Fruit fly (Drosophila melanogaster) whole organism, embryonic: ENCODE data around the gene CG33640.

Experiments
- ATbp ChIP-seq: fragments of 200-800 bp; sonication (Bioruptor generic); optimal IDR thresholded peaks from 2 replicates; lab custom pipeline; 2017; ENCODE audit warnings: missing biosample characterization, mild to moderate bottlenecking, missing genetic modification characterization, missing genetic modification reagents
- B-H2 ChIP-seq: fragments of 200-800 bp; sonication (Bioruptor generic); optimal IDR thresholded peaks from 2 replicates; lab custom pipeline; 2018; ENCODE audit warnings: missing biosample characterization, mild to moderate bottlenecking, missing genetic modification characterization
- CG10431 ChIP-seq: fragments of 200-800 bp; sonication (Bioruptor generic); optimal IDR thresholded peaks from 3 replicates; lab custom pipeline; 2018; ENCODE audit warnings: missing biosample characterization, mild to moderate bottlenecking, missing genetic modification characterization
- CG10979 ChIP-seq: fragments of 200-800 bp; sonication (Bioruptor generic); optimal IDR thresholded peaks from 2 replicates; lab custom pipeline; 2018; ENCODE audit warnings: missing biosample characterization, mild to moderate bottlenecking, missing genetic modification characterization, moderate library complexity
- CG12744 ChIP-seq: fragments of 200-800 bp; sonication (Bioruptor generic); optimal IDR thresholded peaks from 2 replicates; lab custom pipeline; 2016; ENCODE audit warnings: missing biosample characterization, missing genetic modification characterization
- CG1603 ChIP-seq: fragments of 200-800 bp; sonication (Bioruptor generic); optimal IDR thresholded peaks from 2 replicates; lab custom pipeline; 2019; ENCODE audit warnings: missing biosample characterization, mild to moderate bottlenecking, missing genetic modification characterization, moderate library complexity
- CG17829 ChIP-seq: fragments of 200-800 bp; optimal IDR thresholded peaks from 2 replicates; lab custom pipeline; 2019; ENCODE audit warnings: missing biosample characterization, mild to moderate bottlenecking, missing genetic modification characterization, moderate library complexity
- CG2120 ChIP-seq: fragments of 200-800 bp; sonication (Bioruptor generic); optimal IDR thresholded peaks from 3 replicates; lab custom pipeline; 2016; ENCODE audit warnings: missing biosample characterization, missing genetic modification characterization
- CG2202 ChIP-seq: fragments of 200-800 bp; sonication (Bioruptor generic); optimal IDR thresholded peaks from 2 replicates; lab custom pipeline; 2018; ENCODE audit warnings: missing biosample characterization, mild to moderate bottlenecking, missing genetic modification characterization
- CG3163 ChIP-seq: fragments of 200-800 bp; sonication (Bioruptor generic); optimal IDR thresholded peaks from 3 replicates; lab custom pipeline; 2016; ENCODE audit warnings: missing biosample characterization, missing genetic modification characterization
- CG3281 ChIP-seq: fragments of 200-800 bp; sonication (Bioruptor generic); optimal IDR thresholded peaks from 3 replicates; lab custom pipeline; 2017; ENCODE audit warnings: missing biosample characterization, mild to moderate bottlenecking, missing genetic modification characterization
- CG33557 ChIP-seq: fragments of 200-800 bp; sonication (Bioruptor generic); optimal IDR thresholded peaks from 2 replicates; lab custom pipeline; 2019; ENCODE audit warnings: missing biosample characterization, mild to moderate bottlenecking, missing genetic modification characterization, moderate library complexity
- CG34224 ChIP-seq: fragments of 200-800 bp; sonication (Bioruptor generic); IDR thresholded peaks from 3 replicates; pipeline ENCODE4 v1.3.6; 2022; ENCODE audit warnings: missing biosample characterization, missing genetic modification characterization; ENCODE audit not compliant: partially characterized antibody
- CG43689 ChIP-seq: fragments of 200-800 bp; sonication (Bioruptor generic); IDR thresholded peaks from 2 replicates; pipeline ENCODE4 v1.3.6; 2022; ENCODE audit warnings: missing biosample characterization, missing genetic modification characterization
- CG8290 ChIP-seq, 3 experiments: fragments of 200-800 bp; sonication (Bioruptor generic); optimal IDR thresholded peaks; 2 replicates each; lab custom pipeline; 2016 to 2019; ENCODE audit warnings: missing biosample characterization in 3 of 3, missing genetic modification characterization in 3 of 3, mild to moderate bottlenecking in 2 of 3, moderate library complexity in 1 of 3
- CG8765 ChIP-seq: fragments of 200-800 bp; sonication (Bioruptor generic); IDR thresholded peaks from 2 replicates; pipeline ENCODE4 v1.3.6; 2022; ENCODE audit warnings: missing biosample characterization, missing genetic modification characterization
- CG8924 ChIP-seq: fragments of 200-800 bp; optimal IDR thresholded peaks from 3 replicates; lab custom pipeline; 2019; ENCODE audit warnings: missing biosample characterization, mild to moderate bottlenecking, missing genetic modification characterization, moderate library complexity
- CTCF ChIP-seq: fragments of 200-800 bp; sonication (Bioruptor generic); optimal IDR thresholded peaks from 2 replicates; lab custom pipeline; 2017; ENCODE audit warnings: missing biosample characterization, mild to moderate bottlenecking, missing genetic modification characterization, moderate library complexity
- Gug ChIP-seq: fragments of 200-800 bp; sonication (Bioruptor generic); IDR thresholded peaks from 4 replicates; pipeline ENCODE4 v1.3.6; 2022; ENCODE audit warnings: missing biosample characterization, missing genetic modification characterization
- HHEX ChIP-seq: fragments of 200-800 bp; sonication (Bioruptor generic); optimal IDR thresholded peaks from 3 replicates; lab custom pipeline; 2017; ENCODE audit warnings: missing biosample characterization, mild to moderate bottlenecking, missing genetic modification characterization, missing genetic modification reagents
- Hr39 ChIP-seq: fragments of >200 bp; optimal IDR thresholded peaks from 2 replicates; lab custom pipeline; 2017
- Mad ChIP-seq: fragments of 200-800 bp; sonication (Bioruptor generic); optimal IDR thresholded peaks from 2 replicates; lab custom pipeline; 2016; ENCODE audit warnings: missing biosample characterization, missing genetic modification characterization
- Med ChIP-seq: fragments of 200-800 bp; sonication (Bioruptor generic); peaks from one replicate; lab custom pipeline; 2016; ENCODE audit warnings: missing biosample characterization, missing genetic modification characterization, mild to moderate bottlenecking, inconsistent platforms, moderate library complexity
- Nf-YC ChIP-seq: fragments of 200-800 bp; optimal IDR thresholded peaks from 3 replicates; lab custom pipeline; 2019; ENCODE audit warnings: missing biosample characterization, mild to moderate bottlenecking, missing genetic modification characterization, moderate library complexity
- TFAM ChIP-seq: fragments of 200-800 bp; sonication (Bioruptor generic); optimal IDR thresholded peaks from 2 replicates; lab custom pipeline; 2017; ENCODE audit warnings: missing biosample characterization, missing genetic modification characterization, inconsistent platforms
- btn ChIP-seq: fragments of 200-800 bp; sonication (Bioruptor generic); optimal IDR thresholded peaks from 2 replicates; lab custom pipeline; 2016; ENCODE audit warnings: missing biosample characterization, missing genetic modification characterization
- chm ChIP-seq: fragments of 200-800 bp; sonication (Bioruptor generic); IDR thresholded peaks from 2 replicates; pipeline ENCODE4 v1.3.6; 2022; ENCODE audit warnings: missing biosample characterization, missing genetic modification characterization
- crol ChIP-seq: fragments of 200-800 bp; sonication (Bioruptor generic); IDR thresholded peaks from 2 replicates; pipeline ENCODE4 v1.3.6; 2022; ENCODE audit warnings: missing biosample characterization, missing genetic modification characterization
- cwo ChIP-seq: fragments of 200-800 bp; sonication (Bioruptor generic); optimal IDR thresholded peaks from 3 replicates; lab custom pipeline; 2017; ENCODE audit warnings: missing biosample characterization, missing genetic modification characterization, mild to moderate bottlenecking, moderate library complexity, missing genetic modification reagents
- dm ChIP-seq: fragments of 200-800 bp; sonication (Bioruptor generic); optimal IDR thresholded peaks from 3 replicates; lab custom pipeline; 2016; ENCODE audit warnings: missing biosample characterization, missing genetic modification characterization
- dmrt99B ChIP-seq: fragments of 200-800 bp; sonication (Bioruptor generic); optimal IDR thresholded peaks from 2 replicates; lab custom pipeline; 2018; ENCODE audit warnings: missing biosample characterization, mild to moderate bottlenecking, missing genetic modification characterization, moderate library complexity
- fru ChIP-seq: fragments of >200 bp; optimal IDR thresholded peaks from 2 replicates; lab custom pipeline; 2017
- gcm ChIP-seq: fragments of 200-800 bp; sonication (Bioruptor generic); optimal IDR thresholded peaks from 2 replicates; lab custom pipeline; 2019; ENCODE audit warnings: missing biosample characterization, mild to moderate bottlenecking, missing genetic modification characterization, moderate library complexity
- gfzf ChIP-seq: fragments of 200-800 bp; sonication (Bioruptor generic); optimal IDR thresholded peaks from 2 replicates; lab custom pipeline; 2016; ENCODE audit warnings: missing biosample characterization, mild to moderate bottlenecking, missing genetic modification characterization, moderate library complexity
- hb ChIP-seq: fragments of 200-800 bp; sonication (Bioruptor generic); IDR thresholded peaks from 3 replicates; pipeline ENCODE4 v1.3.6; 2022; ENCODE audit warnings: missing biosample characterization, missing genetic modification characterization; ENCODE audit not compliant: partially characterized antibody
- hth ChIP-seq: fragments of >200 bp; optimal IDR thresholded peaks from 2 replicates; lab custom pipeline; 2017; ENCODE audit warnings: inconsistent platforms
- lov ChIP-seq, 2 experiments: fragments of 200-800 bp in 1 of 2; fragments of >200 bp in 1 of 2; sonication (Bioruptor generic) in 1 of 2; IDR thresholded peaks in 1 of 2; optimal IDR thresholded peaks in 1 of 2; 2 replicates in 1 of 2; 3 replicates in 1 of 2; pipeline versions ENCODE4 v1.3.6 to Lab custom; 2017 to 2022; ENCODE audit warnings: missing biosample characterization in 1 of 2, missing genetic modification characterization in 1 of 2
- luna ChIP-seq: fragments of 200-800 bp; sonication (Bioruptor generic); optimal IDR thresholded peaks from 2 replicates; lab custom pipeline; 2016; ENCODE audit warnings: missing biosample characterization, missing genetic modification characterization
- p53 ChIP-seq: fragments of 200-800 bp; sonication (Bioruptor generic); optimal IDR thresholded peaks from 2 replicates; lab custom pipeline; 2016; ENCODE audit warnings: missing biosample characterization, missing genetic modification characterization
- pfk ChIP-seq: fragments of 200-800 bp; sonication (Bioruptor generic); optimal IDR thresholded peaks from 2 replicates; lab custom pipeline; 2018; ENCODE audit warnings: missing biosample characterization, mild to moderate bottlenecking, missing genetic modification characterization, moderate library complexity
- pzg ChIP-seq: fragments of 200-800 bp; sonication (Bioruptor generic); optimal IDR thresholded peaks from 3 replicates; lab custom pipeline; 2018; ENCODE audit warnings: missing biosample characterization, mild to moderate bottlenecking, missing genetic modification characterization, moderate library complexity
- sc ChIP-seq, 3 experiments: fragments of >200 bp in 2 of 3; fragments of 200-800 bp in 1 of 3; sonication (Bioruptor generic) in 1 of 3; optimal IDR thresholded peaks; 2 replicates in 2 of 3; 3 replicates in 1 of 3; lab custom pipeline; 2017; ENCODE audit warnings: mild to moderate bottlenecking in 1 of 3, missing biosample characterization in 1 of 3, missing genetic modification characterization in 1 of 3, missing genetic modification reagents in 1 of 3
- slou ChIP-seq: fragments of 200-800 bp; sonication (Bioruptor generic); optimal IDR thresholded peaks from 3 replicates; lab custom pipeline; 2016; ENCODE audit warnings: missing biosample characterization, missing genetic modification characterization
- sr ChIP-seq: fragments of 200-800 bp; sonication (Bioruptor generic); IDR thresholded peaks from 3 replicates; pipeline ENCODE4 v1.3.6; 2022; ENCODE audit warnings: missing biosample characterization, missing genetic modification characterization
- sug ChIP-seq: fragments of 200-800 bp; optimal IDR thresholded peaks from 2 replicates; lab custom pipeline; 2019; ENCODE audit warnings: missing biosample characterization, mild to moderate bottlenecking, missing genetic modification characterization, moderate library complexity
- tup ChIP-seq: fragments of 200-800 bp; sonication (Bioruptor generic); optimal IDR thresholded peaks from 2 replicates; lab custom pipeline; 2016; ENCODE audit warnings: missing biosample characterization, mild to moderate bottlenecking, missing genetic modification characterization, moderate library complexity
- vfl ChIP-seq: fragments of 200-800 bp; sonication (Bioruptor generic); optimal IDR thresholded peaks from 2 replicates; lab custom pipeline; 2016; ENCODE audit warnings: missing biosample characterization, missing genetic modification characterization
- wor ChIP-seq: fragments of 200-800 bp; sonication (Bioruptor generic); IDR thresholded peaks from 2 replicates; pipeline ENCODE4 v1.3.6; 2022; ENCODE audit warnings: missing biosample characterization, missing genetic modification characterization

The CG33640 gene

dm6 chr2L:13548786-13549780 is 21.4 kb downstream of the CG33640 start, which contains the start of gene B4 (continued):
- TF ChIP-seq lov (optimal IDR thresholded peaks at IDR 0.05; lab: Kevin White, UChicago) (no peak), lov (GFP tag; IDR thresholded peaks at IDR 0.05; lab: Robert Waterston, UW) (no peak; the same call in 2 of the 3 replicates), cwo (GFP tag; lab: Kevin White, UChicago) (peak; percentile 91), CG3281 (GFP tag; lab: Kevin White, UChicago) (peak; percentile 20), gcm (GFP tag; lab: Kevin White, UChicago) (peak; percentile 31), fru (lab: Kevin White, UChicago) (no peak), CG8290 (GFP tag; optimal IDR thresholded peaks at IDR 0.05; lab: Kevin White, UChicago) (no peak), CG8290 (tag; optimal IDR thresholded peaks at IDR 0.05; lab: Kevin White, UChicago) (peak in 1 of 2 experiments; percentile 87), CG1603 (peak; percentile 59), hth (lab: Kevin White, UChicago) (no peak), CTCF (GFP tag; lab: Kevin White, UChicago) (no peak), CG2120 (GFP tag; lab: Kevin White, UChicago) (peak; percentile 3), slou (GFP tag; lab: Kevin White, UChicago) (peak; percentile 14), p53 (peak; percentile 10), Hr39 (lab: Kevin White, UChicago) (no peak), dm (GFP tag; lab: Kevin White, UChicago) (peak; percentile 70), sr (GFP tag; lab: Robert Waterston, UW) (no peak; the same call in 1 of the 3 replicates), vfl (GFP tag; lab: Kevin White, UChicago) (no peak), CG12744 (no peak), CG8765 (GFP tag; lab: Robert Waterston, UW) (no peak), CG10431 (GFP tag; lab: Kevin White, UChicago) (peak; percentile 62), ATbp (GFP tag; lab: Kevin White, UChicago) (peak; percentile 72), Nf-YC (no peak), sug (tag; lab: Kevin White, UChicago) (peak; percentile 37), crol (peak; percentile 1; the same call in 1 of the 2 replicates), wor (GFP tag; lab: Robert Waterston, UW) (no peak), sc (optimal IDR thresholded peaks at IDR 0.05; lab: Kevin White, UChicago) (no peak), sc (GFP tag; optimal IDR thresholded peaks at IDR 0.05; lab: Kevin White, UChicago) (no peak), TFAM (GFP tag; lab: Kevin White, UChicago) (no peak), Gug (GFP tag; lab: Robert Waterston, UW) (peak; percentile 27; the same call in 1 of the 4 replicates), hb (no peak), CG8924 (tag; lab: Kevin White, UChicago) (peak; percentile 53), CG43689 (GFP tag; lab: Robert Waterston, UW) (no peak; the same call in 1 of the 2 replicates), CG33557 (GFP tag; lab: Kevin White, UChicago) (no peak), HHEX (GFP tag; lab: Kevin White, UChicago) (peak; percentile 34), tup (GFP tag; lab: Kevin White, UChicago) (peak; percentile 51), CG2202 (tag; lab: Kevin White, UChicago) (peak; percentile 4)

- TF ChIP-seq dmrt99B (peak; percentile 42), gfzf (peak; percentile 67), luna (GFP tag; lab: Kevin White, UChicago) (no peak), CG17829 (peak; percentile 36), btn (GFP tag; lab: Kevin White, UChicago) (no peak), CG34224 (GFP tag; lab: Robert Waterston, UW) (peak; percentile 51; the same call in 2 of the 3 replicates), Mad (GFP tag; lab: Kevin White, UChicago) (no peak), Med (GFP tag; lab: Kevin White, UChicago) (peak; percentile 94), pzg (peak; percentile 59), CG3163 (GFP tag; lab: Kevin White, UChicago) (peak; percentile 41), chm (GFP tag; lab: Robert Waterston, UW) (peak; percentile 86), dm (GFP tag; lab: Kevin White, UChicago) (peak; percentile 50), CG10979 (tag; lab: Kevin White, UChicago) (peak; percentile 11), pfk (GFP tag; lab: Kevin White, UChicago) (peak; percentile 2), B-H2 (GFP tag; lab: Kevin White, UChicago) (peak; percentile 73)
Observed at dm6 chr2L:13549973-13550458, 22.4 kb downstream of the CG33640 start, which contains the start of gene kuz. TSS of gene kuz (plus strand) at chr2L:13550139.
